Worm (Caenorhabditis elegans): ENCODE data around the gene C04A2.15.

C04A2.15 gene

DNA sequence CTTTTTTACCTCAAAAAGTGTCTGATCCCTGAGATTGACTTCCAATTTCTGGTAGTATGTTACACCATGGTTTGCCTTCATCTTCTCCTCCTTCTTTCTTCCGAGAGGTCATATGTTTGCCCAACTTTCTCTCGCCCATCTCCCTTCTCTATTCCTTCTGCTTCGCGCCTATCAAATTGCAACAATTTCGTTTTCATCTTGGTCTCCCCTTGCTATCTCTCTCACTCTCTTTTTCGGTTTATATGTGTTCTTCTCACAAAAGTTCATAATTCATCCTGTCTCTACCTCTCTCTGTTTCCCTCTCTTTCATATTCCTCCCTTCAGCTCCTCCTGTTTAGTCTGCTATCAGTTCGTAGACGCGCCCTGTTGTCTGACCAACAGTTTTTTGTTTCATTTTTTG lies 25.3 kb upstream of the C04A2.15 start (continued):
- no peak for TF ChIP-seq R02D3.7 (tag; optimal IDR thresholded peaks at IDR 0.05)
- peak; percentile 31 for TF ChIP-seq C34F6.9 (tag; optimal IDR thresholded peaks at IDR 0.05)
- TF ChIP-seq crh-2 (tag; optimal IDR thresholded peaks at IDR 0.05) = peak; percentile 42

DNA sequence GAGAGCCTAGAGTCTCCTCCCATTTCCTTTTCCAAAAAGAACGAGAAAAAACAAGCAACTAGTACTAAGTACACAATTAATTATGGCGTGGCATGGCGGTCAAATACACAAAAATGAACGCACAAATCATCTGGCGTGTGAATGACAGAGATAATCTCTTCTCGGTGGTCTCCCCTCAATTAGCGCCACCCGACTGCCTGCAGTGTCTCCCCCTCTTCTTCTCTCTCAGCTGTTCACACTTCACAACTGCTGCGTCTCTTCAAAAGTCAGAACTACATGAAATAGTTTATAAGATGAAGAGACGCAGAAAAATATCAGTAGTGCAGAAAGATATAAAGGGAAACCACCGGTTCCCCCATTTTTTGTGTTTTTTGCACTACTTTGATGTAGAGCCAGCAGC lies 24.6 kb upstream of the C04A2.15 start:
- peak; percentile 72 for TF ChIP-seq sma-3 (GFP tag; optimal IDR thresholded peaks at IDR 0.05)
- peak; percentile 39 for TF ChIP-seq fos-1 (tag; optimal IDR thresholded peaks at IDR 0.05)
- peak; percentile 76 for TF ChIP-seq sem-4 (tag; optimal IDR thresholded peaks at IDR 0.05)
- no peak for TF ChIP-seq unc-62 (GFP tag; optimal IDR thresholded peaks at IDR 0.05)
- TF ChIP-seq zag-1 (tag; optimal IDR thresholded peaks at IDR 0.05) = peak; percentile 11
- peak; percentile 72 for TF ChIP-seq nhr-129 (tag; optimal IDR thresholded peaks at IDR 0.05)
- TF ChIP-seq snpc-4 (tag; optimal IDR thresholded peaks at IDR 0.05) = peak; percentile 17
- TF ChIP-seq sma-9 (GFP tag; optimal IDR thresholded peaks at IDR 0.05) = peak; percentile 94
- TF ChIP-seq sma-9 (tag; optimal IDR thresholded peaks at IDR 0.05) = no peak
- peak; percentile 87 for TF ChIP-seq F13H6.1 (tag; optimal IDR thresholded peaks at IDR 0.05)
- peak; percentile 98 for TF ChIP-seq ceh-16 (tag; optimal IDR thresholded peaks at IDR 0.05)
- TF ChIP-seq nhr-21 (tag; optimal IDR thresholded peaks at IDR 0.05) = peak; percentile 54
- no peak for TF ChIP-seq alr-1 (tag; optimal IDR thresholded peaks at IDR 0.05)
- peak; percentile 13 to 14 for TF ChIP-seq mdl-1 (tag; optimal IDR thresholded peaks at IDR 0.05)
- TF ChIP-seq nhr-6 (tag; optimal IDR thresholded peaks at IDR 0.05) = peak; percentile 22
- TF ChIP-seq ztf-1 (GFP tag; conservative IDR thresholded peaks at IDR 0.05) = no peak
- TF ChIP-seq C34F6.9 (tag; optimal IDR thresholded peaks at IDR 0.05) = peak; percentile 57
- TF ChIP-seq unc-55 (GFP tag; optimal IDR thresholded peaks at IDR 0.05) = peak; percentile 33
- TF ChIP-seq nhr-25 (tag; optimal IDR thresholded peaks at IDR 0.05) = peak; percentile 64
- TF ChIP-seq blmp-1 (tag; optimal IDR thresholded peaks at IDR 0.05; ENCODE audit: insufficient read depth) = peak; percentile 77
- peak; percentile 63 for TF ChIP-seq mab-5 (tag; optimal IDR thresholded peaks at IDR 0.05)
- TF ChIP-seq lin-13 (GFP tag; optimal IDR thresholded peaks at IDR 0.05) = peak; percentile 35
- TF ChIP-seq egl-27 (tag; optimal IDR thresholded peaks at IDR 0.05) = peak; percentile 70
- no peak for TF ChIP-seq ztf-11 (tag; optimal IDR thresholded peaks at IDR 0.05)
- TF ChIP-seq gmeb-1 (tag; optimal IDR thresholded peaks at IDR 0.05) = peak; percentile 32
- no peak for TF ChIP-seq nhr-77 (tag; optimal IDR thresholded peaks at IDR 0.05)
- peak in 1 of 2 experiments; percentile 42 for TF ChIP-seq lsy-2 (tag; optimal IDR thresholded peaks at IDR 0.05)
- TF ChIP-seq ztf-4 (tag; optimal IDR thresholded peaks at IDR 0.05) = no peak
- TF ChIP-seq crh-2 (tag; optimal IDR thresholded peaks at IDR 0.05) = peak; percentile 48

DNA sequence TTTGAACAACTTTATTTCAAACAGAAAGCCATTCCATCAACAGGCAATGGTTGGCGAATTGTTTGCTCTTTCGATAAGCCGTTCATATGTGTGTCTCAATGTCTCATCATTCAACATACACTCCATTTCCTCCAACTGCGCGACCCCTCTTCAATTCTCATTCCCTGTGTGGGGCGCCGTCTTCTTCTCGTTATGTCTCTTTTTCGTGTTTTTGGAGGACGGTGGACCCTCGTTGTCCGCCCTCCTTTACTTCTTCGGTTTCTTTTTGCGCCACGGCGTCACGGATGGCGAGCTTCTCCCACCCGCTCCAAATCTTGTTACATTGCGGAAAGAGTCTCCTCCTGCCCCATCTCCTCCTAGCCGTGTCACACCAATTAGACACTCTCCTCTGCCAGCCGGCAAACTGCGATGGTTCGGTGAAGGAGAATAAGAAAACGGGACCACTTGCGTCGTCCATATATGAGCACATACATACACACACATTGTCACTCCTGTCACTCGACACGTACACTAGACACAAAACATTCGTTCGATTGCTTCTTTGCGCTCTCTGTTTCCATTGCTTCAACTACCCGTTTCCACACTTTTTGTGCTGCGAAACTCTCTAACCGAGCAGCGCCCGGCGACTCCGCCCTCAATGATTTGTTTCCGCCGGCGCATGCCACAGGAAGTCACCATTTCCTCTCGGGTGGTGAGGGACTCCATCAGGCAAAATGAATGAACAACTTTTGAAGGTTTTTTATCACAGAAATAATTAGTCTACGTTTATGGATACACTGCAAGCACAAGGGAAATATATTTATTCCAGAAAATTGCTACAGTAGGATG lies 23.7 kb upstream of the C04A2.15 start:
- TF ChIP-seq lin-39 (tag; optimal IDR thresholded peaks at IDR 0.05) (no peak), C34F6.9 (tag; optimal IDR thresholded peaks at IDR 0.05) (peak; percentile 14), zag-1 (tag; optimal IDR thresholded peaks at IDR 0.05) (peak; percentile 8), sma-9 (GFP tag; optimal IDR thresholded peaks at IDR 0.05) (peak; percentile 38), sma-9 (tag; optimal IDR thresholded peaks at IDR 0.05) (no peak), unc-55 (GFP tag; optimal IDR thresholded peaks at IDR 0.05) (peak; percentile 3), ceh-82 (tag; optimal IDR thresholded peaks at IDR 0.05) (no peak), ztf-11 (tag; optimal IDR thresholded peaks at IDR 0.05) (no peak)

DNA sequence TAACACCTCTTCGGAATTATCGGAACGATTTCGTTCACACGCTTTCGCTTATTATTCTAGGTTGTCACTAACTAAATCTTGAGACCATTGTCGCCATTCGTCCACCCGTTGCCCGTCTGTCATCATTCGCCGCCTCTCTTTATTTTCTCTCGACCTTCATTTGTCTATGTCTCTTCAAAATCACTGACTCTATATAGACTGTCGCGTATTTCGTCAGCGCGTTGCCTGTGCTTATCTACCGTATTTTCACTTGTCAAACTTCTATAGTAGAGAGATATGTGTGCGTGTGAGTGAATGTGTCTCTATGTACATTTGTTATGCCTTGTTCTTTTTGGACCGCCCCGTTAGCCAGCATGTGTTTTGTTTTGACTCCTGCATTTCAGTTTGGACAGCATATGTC lies 22.9 kb upstream of the C04A2.15 start:
- peak; percentile 12 for TF ChIP-seq egl-27 (tag; optimal IDR thresholded peaks at IDR 0.05)
- peak; percentile 33 for TF ChIP-seq sem-4 (tag; optimal IDR thresholded peaks at IDR 0.05)
- no peak for TF ChIP-seq ama-1 (optimal IDR thresholded peaks at IDR 0.05)
- TF ChIP-seq nhr-11 (tag; optimal IDR thresholded peaks at IDR 0.05) = no peak
- TF ChIP-seq nhr-25 (tag; optimal IDR thresholded peaks at IDR 0.05) = peak; percentile 71
- TF ChIP-seq F13H6.1 (tag; optimal IDR thresholded peaks at IDR 0.05) = peak; percentile 36
- TF ChIP-seq nhr-10 (tag; optimal IDR thresholded peaks at IDR 0.05) = no peak
- TF ChIP-seq nhr-6 (tag; optimal IDR thresholded peaks at IDR 0.05) = no peak
- TF ChIP-seq zag-1 (tag; optimal IDR thresholded peaks at IDR 0.05) = no peak
- peak; percentile 96 for TF ChIP-seq fos-1 (tag; optimal IDR thresholded peaks at IDR 0.05)
- peak; percentile 30 for TF ChIP-seq C34F6.9 (tag; optimal IDR thresholded peaks at IDR 0.05)
- TF ChIP-seq aly-2 (tag; optimal IDR thresholded peaks at IDR 0.05) = no peak
- TF ChIP-seq unc-55 (GFP tag; optimal IDR thresholded peaks at IDR 0.05) = no peak
- TF ChIP-seq lsy-2 (tag; optimal IDR thresholded peaks at IDR 0.05) = peak in 1 of 2 experiments; percentile 48
- TF ChIP-seq nhr-23 (tag; optimal IDR thresholded peaks at IDR 0.05) = no peak
- TF ChIP-seq blmp-1 (tag; optimal IDR thresholded peaks at IDR 0.05; ENCODE audit: insufficient read depth) = peak; percentile 96
- peak; percentile 52 for TF ChIP-seq ceh-16 (tag; optimal IDR thresholded peaks at IDR 0.05)
- no peak for TF ChIP-seq ztf-4 (tag; optimal IDR thresholded peaks at IDR 0.05)
- TF ChIP-seq peb-1 (tag; optimal IDR thresholded peaks at IDR 0.05) = no peak
- peak; percentile 41 for TF ChIP-seq crh-2 (tag; optimal IDR thresholded peaks at IDR 0.05)
- no peak for TF ChIP-seq mdl-1 (tag; optimal IDR thresholded peaks at IDR 0.05)
- peak; percentile 59 for TF ChIP-seq sma-3 (GFP tag; optimal IDR thresholded peaks at IDR 0.05)
- peak; percentile 75 for TF ChIP-seq nhr-129 (tag; optimal IDR thresholded peaks at IDR 0.05)
- peak; percentile 73 for TF ChIP-seq sma-9 (GFP tag; optimal IDR thresholded peaks at IDR 0.05)
- TF ChIP-seq sma-9 (tag; optimal IDR thresholded peaks at IDR 0.05) = no peak
